Fruit fly (Drosophila melanogaster) whole organism, wandering third instar larva: Measurements from ENCODE around the gene corto.

Source experiments
- Abd-B ChIP-seq: fragments of >200 bp; optimal IDR thresholded peaks from 2 replicates; lab custom pipeline; 2017; ENCODE audit warnings: missing biosample characterization, missing genetic modification characterization
- CG32264 ChIP-seq: fragments of 200-800 bp; sonication (Bioruptor generic); optimal IDR thresholded peaks from 2 replicates; lab custom pipeline; 2016; ENCODE audit warnings: missing biosample characterization, missing genetic modification characterization
- CG9705 ChIP-seq: fragments of 200-800 bp; sonication (Bioruptor generic); optimal IDR thresholded peaks from 2 replicates; lab custom pipeline; 2018; ENCODE audit warnings: missing biosample characterization, mild to moderate bottlenecking, missing genetic modification characterization
- CrebA ChIP-seq: fragments of 200-800 bp; sonication (Bioruptor generic); optimal IDR thresholded peaks from 2 replicates; lab custom pipeline; 2016; ENCODE audit warnings: missing biosample characterization, mild to moderate bottlenecking, missing genetic modification characterization, borderline replicate concordance
- Dfd ChIP-seq: fragments of >200 bp; optimal IDR thresholded peaks from 2 replicates; lab custom pipeline; 2017; ENCODE audit warnings: missing biosample characterization, missing genetic modification characterization
- GATAd ChIP-seq: sonication (Bioruptor generic); optimal IDR thresholded peaks from 2 replicates; lab custom pipeline; 2016; ENCODE audit warnings: missing biosample characterization, missing genetic modification characterization
- HLH106 ChIP-seq: fragments of 200-800 bp; optimal IDR thresholded peaks from 3 replicates; lab custom pipeline; 2019; ENCODE audit warnings: missing biosample characterization, mild to moderate bottlenecking, missing genetic modification characterization, moderate library complexity
- Hnf4 ChIP-seq: fragments of 200-800 bp; sonication (Bioruptor generic); optimal IDR thresholded peaks from 2 replicates; lab custom pipeline; 2016; ENCODE audit warnings: missing biosample characterization, mild to moderate bottlenecking, missing genetic modification characterization
- Hr78 ChIP-seq: fragments of >200 bp; optimal IDR thresholded peaks from 2 replicates; lab custom pipeline; 2017; ENCODE audit warnings: missing biosample characterization, missing genetic modification characterization
- Jra ChIP-seq: sonication (Bioruptor generic); optimal IDR thresholded peaks from 2 replicates; lab custom pipeline; 2016; ENCODE audit warnings: missing biosample characterization, missing genetic modification characterization
- Mio ChIP-seq: sonication (Bioruptor generic); optimal IDR thresholded peaks from 2 replicates; lab custom pipeline; 2016; ENCODE audit warnings: missing biosample characterization, missing genetic modification characterization
- Myc ChIP-seq: fragments of >200 bp; optimal IDR thresholded peaks from 2 replicates; lab custom pipeline; 2017
- N ChIP-seq: fragments of >200 bp; optimal IDR thresholded peaks from 2 replicates; lab custom pipeline; 2018; ENCODE audit warnings: missing biosample characterization, missing external identifiers, missing genetic modification characterization
- OdsH ChIP-seq: fragments of 200-800 bp; sonication (Bioruptor generic); optimal IDR thresholded peaks from 2 replicates; lab custom pipeline; 2016; ENCODE audit warnings: missing biosample characterization, mild to moderate bottlenecking, missing genetic modification characterization
- Rel ChIP-seq, 2 experiments: fragments of 200-800 bp; sonication (Bioruptor generic) in 1 of 2; optimal IDR thresholded peaks; 2 replicates in 1 of 2; 3 replicates in 1 of 2; lab custom pipeline; 2016 to 2019; ENCODE audit warnings: mild to moderate bottlenecking in 2 of 2, missing biosample characterization in 2 of 2, missing genetic modification characterization in 2 of 2, moderate library complexity in 1 of 2
- Sp1 ChIP-seq: fragments of 200-800 bp; sonication (Bioruptor generic); optimal IDR thresholded peaks from 3 replicates; lab custom pipeline; 2019; ENCODE audit warnings: missing biosample characterization, mild to moderate bottlenecking, missing genetic modification characterization, moderate library complexity
- Vsx2 ChIP-seq: fragments of 200-300, 225-300 bp; sonication (Bioruptor generic); optimal IDR thresholded peaks from 2 replicates; lab custom pipeline; 2018; ENCODE audit warnings: missing biosample characterization, missing genetic modification characterization; ENCODE audit not compliant: partially characterized antibody
- brk ChIP-seq: fragments of 200-800 bp; sonication (Bioruptor generic); optimal IDR thresholded peaks from 2 replicates; lab custom pipeline; 2016; ENCODE audit warnings: missing biosample characterization, mild to moderate bottlenecking, missing genetic modification characterization
- dl ChIP-seq, 2 experiments: fragments of 175-275, 200-275 bp in 1 of 2; fragments of 200-275 bp in 1 of 2; sonication (Bioruptor generic); optimal IDR thresholded peaks; lab custom pipeline; 2018; ENCODE audit warnings: mild to moderate bottlenecking in 2 of 2, missing biosample characterization in 2 of 2, missing genetic modification characterization in 2 of 2, moderate library complexity in 2 of 2; ENCODE audit not compliant: partially characterized antibody in 2 of 2, insufficient read depth in 1 of 2
- dmrt93B ChIP-seq: fragments of 200-800 bp; sonication (Bioruptor generic); optimal IDR thresholded peaks from 2 replicates; lab custom pipeline; 2018; ENCODE audit warnings: missing biosample characterization, mild to moderate bottlenecking, missing genetic modification characterization
- dsf ChIP-seq: sonication (Bioruptor generic); optimal IDR thresholded peaks from 2 replicates; lab custom pipeline; 2016; ENCODE audit warnings: missing biosample characterization, missing genetic modification characterization, borderline replicate concordance
- ey ChIP-seq: fragments of 200-800 bp; sonication (Bioruptor generic); optimal IDR thresholded peaks from 2 replicates; lab custom pipeline; 2016; ENCODE audit warnings: missing biosample characterization, missing genetic modification characterization
- foxo ChIP-seq, 2 experiments: fragments of 200-800 bp; sonication (Bioruptor generic); optimal IDR thresholded peaks; 2 replicates in 1 of 2; 3 replicates in 1 of 2; lab custom pipeline; 2016 to 2017; ENCODE audit warnings: missing biosample characterization in 2 of 2, missing genetic modification characterization in 2 of 2
- fru ChIP-seq: fragments of 200-800 bp; sonication (Bioruptor generic); optimal IDR thresholded peaks from 3 replicates; lab custom pipeline; 2016; ENCODE audit warnings: missing biosample characterization, mild to moderate bottlenecking, missing genetic modification characterization
- h ChIP-seq: fragments of 200-800 bp; sonication (Bioruptor generic); optimal IDR thresholded peaks from 3 replicates; lab custom pipeline; 2016; ENCODE audit warnings: missing biosample characterization, mild to moderate bottlenecking, missing genetic modification characterization
- jim ChIP-seq: fragments of 175-275, 200-325 bp; sonication (Bioruptor generic); optimal IDR thresholded peaks from 2 replicates; lab custom pipeline; 2016; ENCODE audit warnings: missing biosample characterization, mild to moderate bottlenecking, missing genetic modification characterization
- lola ChIP-seq: fragments of >200 bp; optimal IDR thresholded peaks from 2 replicates; lab custom pipeline; 2017; ENCODE audit warnings: missing biosample characterization, missing genetic modification characterization
- pan ChIP-seq: fragments of >200 bp; optimal IDR thresholded peaks from 2 replicates; lab custom pipeline; 2017
- psq ChIP-seq: fragments of 200-800 bp; sonication (Bioruptor generic); optimal IDR thresholded peaks from 3 replicates; lab custom pipeline; 2017; ENCODE audit warnings: missing biosample characterization, mild to moderate bottlenecking, missing genetic modification characterization, moderate library complexity
- rgr ChIP-seq: fragments of 200-800 bp; sonication (Bioruptor generic); optimal IDR thresholded peaks from 3 replicates; lab custom pipeline; 2016; ENCODE audit warnings: missing biosample characterization, mild to moderate bottlenecking, missing genetic modification characterization
- sage ChIP-seq: fragments of 200-800 bp; sonication (Bioruptor generic); optimal IDR thresholded peaks from 2 replicates; lab custom pipeline; 2016; ENCODE audit warnings: missing biosample characterization, mild to moderate bottlenecking, missing genetic modification characterization
- sv ChIP-seq: fragments of 200-800 bp; sonication (Bioruptor generic); optimal IDR thresholded peaks from 3 replicates; lab custom pipeline; 2016; ENCODE audit warnings: missing biosample characterization, missing genetic modification characterization
- tai ChIP-seq: sonication (Bioruptor generic); optimal IDR thresholded peaks from 2 replicates; lab custom pipeline; 2016; ENCODE audit warnings: missing biosample characterization, missing genetic modification characterization
- usp ChIP-seq: fragments of >200 bp; optimal IDR thresholded peaks from 2 replicates; lab custom pipeline; 2017; ENCODE audit warnings: missing biosample characterization, missing genetic modification characterization
- woc ChIP-seq: sonication (Bioruptor generic); optimal IDR thresholded peaks from 2 replicates; lab custom pipeline; 2016; ENCODE audit warnings: missing biosample characterization, mild to moderate bottlenecking, missing genetic modification characterization

The corto gene

DNA sequence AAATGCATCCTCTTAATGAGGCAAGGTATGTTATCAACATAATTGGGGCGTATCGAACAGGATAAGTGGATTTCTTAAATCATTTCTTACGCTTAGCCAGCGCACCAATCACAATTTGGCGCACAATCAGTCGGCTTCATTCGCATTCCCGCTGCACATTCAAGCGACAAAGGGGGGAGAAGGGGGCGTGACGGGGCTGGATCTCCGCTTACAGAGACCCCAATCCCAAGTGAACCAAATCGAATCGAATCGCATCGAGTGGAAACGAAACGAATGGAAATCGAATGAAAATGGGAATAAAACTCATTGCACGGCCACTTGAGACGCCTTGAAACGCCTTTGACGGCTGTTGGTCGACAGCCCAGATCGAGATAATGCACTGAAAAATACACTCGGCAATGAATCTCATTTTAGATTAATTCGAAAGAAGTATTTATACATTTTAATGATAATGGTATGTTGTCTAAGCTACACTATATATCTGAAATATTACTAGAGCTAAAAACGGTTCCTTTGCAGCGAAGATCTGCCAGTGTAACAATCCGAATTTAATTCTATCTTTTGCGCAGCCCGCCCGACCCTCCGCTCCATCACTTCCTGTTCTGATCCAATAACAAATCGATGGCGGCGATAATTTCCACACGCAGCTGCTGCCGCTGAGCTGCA is 8.4 kb upstream of the corto start:
- TF ChIP-seq sv (GFP tag; lab: Kevin White, UChicago) (no peak), HLH106 (tag; lab: Kevin White, UChicago) (peak; percentile 29), h (GFP tag; lab: Kevin White, UChicago) (peak; percentile 51), woc (GFP tag; lab: Kevin White, UChicago) (no peak), fru (GFP tag; lab: Kevin White, UChicago) (peak; percentile 45), Myc (lab: Kevin White, UChicago) (no peak), tai (GFP tag; lab: Kevin White, UChicago) (no peak), brk (GFP tag; lab: Kevin White, UChicago) (no peak), rgr (GFP tag; lab: Kevin White, UChicago) (peak; percentile 44), Hnf4 (no peak), lola (no peak), pan (no peak), foxo (GFP tag; optimal IDR thresholded peaks at IDR 0.05; lab: Kevin White, UChicago) (peak in 1 of 2 experiments; percentile 49), Abd-B (GFP tag; lab: Kevin White, UChicago) (no peak), ey (GFP tag; lab: Kevin White, UChicago) (no peak), dmrt93B (GFP tag; lab: Kevin White, UChicago) (no peak), usp (no peak), N (GFP tag; lab: Kevin White, UChicago) (no peak), GATAd (no peak), dsf (no peak), Jra (GFP tag; lab: Kevin White, UChicago) (no peak), OdsH (peak; percentile 10), Dfd (no peak), dl (GFP tag; optimal IDR thresholded peaks at IDR 0.05; lab: Kevin White, UChicago; ENCODE audit: insufficient read depth in 1 of 2, partially characterized antibody in 2 of 2) (no peak)

DNA sequence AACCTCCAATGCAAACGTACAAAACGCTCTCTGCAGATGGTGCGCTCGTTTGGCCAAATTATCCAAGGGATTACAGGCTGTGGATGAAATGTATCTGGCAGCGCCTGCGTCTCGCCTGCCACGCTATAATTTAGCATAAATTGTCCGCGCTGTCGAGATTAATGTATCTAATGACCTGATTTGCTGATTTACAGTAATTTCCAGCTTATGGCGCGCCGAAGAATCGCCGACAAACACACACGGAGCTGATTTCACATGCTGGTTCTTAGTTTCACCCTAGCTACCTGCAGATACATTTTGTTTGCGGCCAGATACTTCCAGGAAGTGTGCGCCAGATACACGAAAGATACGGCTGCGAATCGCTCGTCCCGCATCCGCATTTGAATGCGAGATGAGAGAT is 7.4 kb upstream of the corto start:
- TF ChIP-seq fru (GFP tag; lab: Kevin White, UChicago) (no peak), dsf (no peak), Rel (GFP tag; optimal IDR thresholded peaks at IDR 0.05; lab: Kevin White, UChicago) (no peak), Rel (tag; optimal IDR thresholded peaks at IDR 0.05; lab: Kevin White, UChicago) (no peak), sv (GFP tag; lab: Kevin White, UChicago) (no peak), CrebA (GFP tag; lab: Kevin White, UChicago) (no peak)

DNA sequence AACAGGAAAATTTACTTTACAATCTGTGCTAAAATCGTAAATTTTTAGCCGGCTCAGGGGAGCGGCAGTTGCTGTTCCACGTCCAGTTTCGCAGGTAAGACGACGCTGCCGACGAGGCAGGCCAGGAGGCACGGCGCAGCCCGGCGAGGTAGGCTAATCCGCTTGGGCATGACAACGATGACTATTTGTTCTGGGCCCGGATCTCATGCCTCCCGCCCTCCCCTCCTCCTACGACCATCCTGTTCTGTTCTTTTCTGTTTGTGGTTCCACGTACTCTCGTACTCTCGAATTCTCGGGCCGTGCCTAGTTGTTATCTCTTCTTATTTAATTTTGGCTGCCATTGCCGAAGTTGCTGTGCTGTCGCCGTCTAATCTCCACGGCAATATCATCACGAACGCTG is 3.4 kb upstream of the corto start:
- TF ChIP-seq N (GFP tag; lab: Kevin White, UChicago), result no peak
- no peak for TF ChIP-seq brk (GFP tag; lab: Kevin White, UChicago)
- no peak for TF ChIP-seq fru (GFP tag; lab: Kevin White, UChicago)
- no peak for TF ChIP-seq dl (GFP tag; optimal IDR thresholded peaks at IDR 0.05; lab: Kevin White, UChicago; ENCODE audit: insufficient read depth in 1 of 2, partially characterized antibody in 2 of 2)
- no peak for TF ChIP-seq CG9705 (GFP tag; lab: Kevin White, UChicago)
- no peak for TF ChIP-seq Hnf4
- no peak for TF ChIP-seq Vsx2 (GFP tag; lab: Kevin White, UChicago)
- no peak for TF ChIP-seq HLH106 (tag; lab: Kevin White, UChicago)
- TF ChIP-seq Hr78 (GFP tag; lab: Kevin White, UChicago), result no peak
- no peak for TF ChIP-seq sv (GFP tag; lab: Kevin White, UChicago)
- TF ChIP-seq Sp1 (GFP tag; lab: Kevin White, UChicago), result no peak
- TF ChIP-seq jim (GFP tag; lab: Kevin White, UChicago), result no peak
- no peak for TF ChIP-seq Mio (GFP tag; lab: Kevin White, UChicago)
- TF ChIP-seq CG32264, result no peak
- TF ChIP-seq dmrt93B (GFP tag; lab: Kevin White, UChicago), result no peak
- no peak for TF ChIP-seq Dfd
- TF ChIP-seq psq (GFP tag; lab: Kevin White, UChicago), result no peak
- no peak for TF ChIP-seq h (GFP tag; lab: Kevin White, UChicago)
- TF ChIP-seq sage (GFP tag; lab: Kevin White, UChicago), result no peak
- TF ChIP-seq Abd-B (GFP tag; lab: Kevin White, UChicago), result no peak
- TF ChIP-seq, all 38 proteins: peak for 0
